Fruit fly (Drosophila melanogaster): ENCODE data around the gene Nepl19.

Nepl19 gene

dm6 chr3R:28903392-28903791, 23.5 kb upstream of the Nepl19 start (continued):
- TF ChIP-seq CG43689 (GFP tag; IDR thresholded peaks at IDR 0.05) (no peak), hbn (GFP tag; IDR thresholded peaks at IDR 0.05; ENCODE audit: partially characterized antibody) (0 out of 2 replicates have a peak, but pooled peaks have one; percentile 22), CG10321 (GFP tag; IDR thresholded peaks at IDR 0.05) (no peak), Hr51 (GFP tag; optimal IDR thresholded peaks at IDR 0.05) (no peak), CG6689 (GFP tag; IDR thresholded peaks at IDR 0.05) (no peak), da (GFP tag; optimal IDR thresholded peaks at IDR 0.05) (no peak), CG10543 (GFP tag; optimal IDR thresholded peaks at IDR 0.05) (peak; percentile 45), CG18262 (tag; optimal IDR thresholded peaks at IDR 0.05) (no peak), dan (GFP tag; IDR thresholded peaks at IDR 0.05) (no peak), sd (tag; optimal IDR thresholded peaks at IDR 0.05) (peak; percentile 15), ERR (GFP tag; optimal IDR thresholded peaks at IDR 0.05) (no peak), Pdp1 (GFP tag; optimal IDR thresholded peaks at IDR 0.05) (peak in 1 of 2 experiments; percentile 4), CG42726 (GFP tag; IDR thresholded peaks at IDR 0.05; ENCODE audit: partially characterized antibody) (0 out of 2 replicates have a peak, but pooled peaks have one; percentile 7), stc (GFP tag; IDR thresholded peaks at IDR 0.05) (no peak), CG4328 (GFP tag; optimal IDR thresholded peaks at IDR 0.05) (no peak), CG18764 (GFP tag; optimal IDR thresholded peaks at IDR 0.05) (no peak), CG17568 (GFP tag; optimal IDR thresholded peaks at IDR 0.05) (no peak), so (GFP tag; IDR thresholded peaks at IDR 0.05) (no peak), dmrt11E (tag; optimal IDR thresholded peaks at IDR 0.05) (no peak), ftz-f1 (GFP tag; optimal IDR thresholded peaks at IDR 0.05) (no peak), TFAM (GFP tag; optimal IDR thresholded peaks at IDR 0.05) (no peak), Deaf1 (tag; optimal IDR thresholded peaks at IDR 0.05) (peak; percentile 62)

- no peak for TF ChIP-seq CG10543 (GFP tag; optimal IDR thresholded peaks at IDR 0.05)
- TF ChIP-seq chm (GFP tag; IDR thresholded peaks at IDR 0.05): peak; percentile 22; the same call in 1 of the 2 replicates
- no peak for TF ChIP-seq crc (GFP tag; optimal IDR thresholded peaks at IDR 0.05)
- TF ChIP-seq NFAT (GFP tag; IDR thresholded peaks at IDR 0.05): no peak
- no peak for TF ChIP-seq CG17361 (GFP tag; IDR thresholded peaks at IDR 0.05)
- TF ChIP-seq Sin3A (optimal IDR thresholded peaks at IDR 0.05): no peak
- no peak for TF ChIP-seq CG7556 (GFP tag; optimal IDR thresholded peaks at IDR 0.05)
- TF ChIP-seq Med (GFP tag): peak; percentile 6
- TF ChIP-seq ems (GFP tag; optimal IDR thresholded peaks at IDR 0.05): no peak
- TF ChIP-seq Doc2 (GFP tag; IDR thresholded peaks at IDR 0.05): no peak
- TF ChIP-seq CG4404 (GFP tag; IDR thresholded peaks at IDR 0.05): no peak
- no peak for TF ChIP-seq Asciz (GFP tag; optimal IDR thresholded peaks at IDR 0.05)
- TF ChIP-seq lola (GFP tag; optimal IDR thresholded peaks at IDR 0.05): no peak
- TF ChIP-seq ttk (GFP tag; IDR thresholded peaks at IDR 0.05): no peak
- no peak for TF ChIP-seq HmgD (GFP tag; optimal IDR thresholded peaks at IDR 0.05)
- TF ChIP-seq NC2α (GFP tag; optimal IDR thresholded peaks at IDR 0.05): no peak
- TF ChIP-seq sisA (GFP tag; IDR thresholded peaks at IDR 0.05): no peak
- TF ChIP-seq CG12659 (GFP tag; optimal IDR thresholded peaks at IDR 0.05): no peak
- no peak for TF ChIP-seq Hr39 (optimal IDR thresholded peaks at IDR 0.05)
- TF ChIP-seq CG11504 (tag; optimal IDR thresholded peaks at IDR 0.05): no peak
- no peak for TF ChIP-seq Oli (tag; optimal IDR thresholded peaks at IDR 0.05)
- no peak for TF ChIP-seq CG6683 (GFP tag; optimal IDR thresholded peaks at IDR 0.05)
- TF ChIP-seq Six4 (GFP tag; optimal IDR thresholded peaks at IDR 0.05): no peak
- TF ChIP-seq CG7372 (GFP tag; IDR thresholded peaks at IDR 0.05): no peak
- no peak for TF ChIP-seq B-H2 (GFP tag; optimal IDR thresholded peaks at IDR 0.05)
- TF ChIP-seq sna (GFP tag; IDR thresholded peaks at IDR 0.05; ENCODE audit: partially characterized antibody): no peak
- TF ChIP-seq grau (tag; optimal IDR thresholded peaks at IDR 0.05): peak; percentile 34
- no peak for TF ChIP-seq nau (GFP tag; optimal IDR thresholded peaks at IDR 0.05)
- TF ChIP-seq gfzf (GFP tag; optimal IDR thresholded peaks at IDR 0.05): no peak
- TF ChIP-seq CG11695 (GFP tag; IDR thresholded peaks at IDR 0.05): no peak
Measured at dm6 chr3R:28901468-28902163, 21.7 kb upstream of the Nepl19 start.

Measured in whole organism, embryonic.